Worm (Caenorhabditis elegans): ENCODE measurements around the gene asp-16.

Gene asp-16

ce11 chrV:19073169-19073568 lies 30.8 kb upstream of the asp-16 start:
- TF ChIP-seq flh-1 (GFP tag; optimal IDR thresholded peaks at IDR 0.05) (no peak), lsy-2 (tag; optimal IDR thresholded peaks at IDR 0.05) (no peak), ceh-83 (GFP tag; optimal IDR thresholded peaks at IDR 0.05) (no peak), mls-2 (tag; optimal IDR thresholded peaks at IDR 0.05) (no peak), unc-39 (tag; optimal IDR thresholded peaks at IDR 0.05) (no peak), mep-1 (tag; optimal IDR thresholded peaks at IDR 0.05) (no peak), pha-4 (tag; optimal IDR thresholded peaks at IDR 0.05) (no peak)

DNA sequence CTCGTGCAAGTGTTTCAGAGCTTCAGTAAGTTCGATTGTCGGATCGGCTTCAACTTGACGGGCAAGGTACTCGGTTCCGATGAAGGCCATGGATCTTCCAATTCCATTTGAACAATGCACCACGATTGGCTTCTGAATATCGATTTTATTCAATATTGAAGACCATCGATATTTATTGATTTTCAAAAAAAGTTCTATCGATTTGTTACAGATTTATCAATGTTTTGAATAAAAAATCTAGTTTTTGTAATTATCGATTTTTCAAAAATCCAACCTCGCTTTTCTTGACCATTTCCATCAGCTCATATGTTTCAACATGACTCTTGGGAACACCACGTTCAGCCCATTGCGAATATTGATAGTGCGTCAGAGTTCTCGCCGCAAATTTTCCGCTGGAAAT lies 26.5 kb upstream of the asp-16 start:
- TF ChIP-seq zip-8 (tag; optimal IDR thresholded peaks at IDR 0.05) (no peak), drap-1 (GFP tag; optimal IDR thresholded peaks at IDR 0.05) (no peak), ceh-43 (GFP tag; optimal IDR thresholded peaks at IDR 0.05) (no peak)

- TF ChIP-seq ceh-43 (GFP tag; optimal IDR thresholded peaks at IDR 0.05) (no peak), lin-32 (GFP tag; optimal IDR thresholded peaks at IDR 0.05) (no peak), ztf-11 (tag; optimal IDR thresholded peaks at IDR 0.05) (no peak), pha-4 (tag; optimal IDR thresholded peaks at IDR 0.05) (no peak), unc-39 (tag; optimal IDR thresholded peaks at IDR 0.05) (no peak), tbx-8 (GFP tag; optimal IDR thresholded peaks at IDR 0.05) (no peak), snpc-4 (tag; optimal IDR thresholded peaks at IDR 0.05) (no peak), ces-1 (GFP tag; optimal IDR thresholded peaks at IDR 0.05) (no peak), elt-3 (tag; optimal IDR thresholded peaks at IDR 0.05) (no peak), nhr-2 (tag; optimal IDR thresholded peaks at IDR 0.05) (no peak), M03D4.4 (tag; optimal IDR thresholded peaks at IDR 0.05) (no peak), blmp-1 (tag; optimal IDR thresholded peaks at IDR 0.05) (no peak), mab-5 (tag; optimal IDR thresholded peaks at IDR 0.05) (no peak), lin-13 (tag; optimal IDR thresholded peaks at IDR 0.05) (no peak), nhr-76 (tag; optimal IDR thresholded peaks at IDR 0.05) (no peak), elt-1 (tag; optimal IDR thresholded peaks at IDR 0.05; ENCODE audit: borderline replicate concordance, insufficient read depth) (no peak), sptf-1 (tag; optimal IDR thresholded peaks at IDR 0.05) (no peak), mep-1 (tag; optimal IDR thresholded peaks at IDR 0.05) (no peak), lsy-2 (tag; optimal IDR thresholded peaks at IDR 0.05) (no peak), nhr-12 (tag; optimal IDR thresholded peaks at IDR 0.05) (no peak)
Observed at ce11 chrV:19063326-19063725, 20.9 kb upstream of the asp-16 start.

- TF ChIP-seq elt-1 (tag; optimal IDR thresholded peaks at IDR 0.05; ENCODE audit: borderline replicate concordance, insufficient read depth) (no peak), mep-1 (tag; optimal IDR thresholded peaks at IDR 0.05) (no peak)
Observed at ce11 chrV:19059873-19060272, 17.5 kb upstream of the asp-16 start, which contains the start of gene twk-46. Gene twk-46 (plus strand): TSS chrV:19060173.

- TF ChIP-seq zip-8 (tag; optimal IDR thresholded peaks at IDR 0.05) = no peak
- no peak for TF ChIP-seq hlh-1 (tag; optimal IDR thresholded peaks at IDR 0.05)
- TF ChIP-seq ces-1 (GFP tag; optimal IDR thresholded peaks at IDR 0.05) = peak; percentile 40
- no peak for TF ChIP-seq unc-39 (tag; optimal IDR thresholded peaks at IDR 0.05)
- no peak for TF ChIP-seq nhr-237 (tag; optimal IDR thresholded peaks at IDR 0.05)
- no peak for TF ChIP-seq ham-2 (GFP tag; optimal IDR thresholded peaks at IDR 0.05)
- TF ChIP-seq mab-5 (tag; optimal IDR thresholded peaks at IDR 0.05) = no peak
- no peak for TF ChIP-seq ztf-11 (tag; optimal IDR thresholded peaks at IDR 0.05)
- TF ChIP-seq unc-62 (GFP tag; optimal IDR thresholded peaks at IDR 0.05) = no peak
Observed at ce11 chrV:19058086-19058485, 15.7 kb upstream of the asp-16 start.

DNA sequence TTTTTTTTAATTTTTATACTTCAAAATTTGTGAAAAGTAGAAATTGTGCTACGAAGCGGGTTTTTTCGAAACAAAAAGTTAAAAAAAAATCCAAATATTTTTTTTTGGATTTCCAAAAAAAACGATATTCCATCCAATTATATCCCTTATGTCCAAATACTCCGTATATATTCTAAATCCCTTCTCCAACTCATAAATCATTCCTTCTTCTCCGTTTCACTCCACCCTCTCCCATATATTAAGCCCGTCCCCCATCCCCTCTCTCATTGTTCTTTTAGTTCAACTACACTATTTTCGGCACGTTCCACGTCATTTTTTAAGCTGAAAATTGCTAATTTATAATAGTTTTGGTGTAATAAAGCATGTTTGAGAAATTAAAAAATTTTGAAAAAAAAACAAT lies 15.2 kb upstream of the asp-16 start:
- no peak for TF ChIP-seq lsy-2 (tag; optimal IDR thresholded peaks at IDR 0.05)
- TF ChIP-seq unc-120 (tag; optimal IDR thresholded peaks at IDR 0.05; ENCODE audit: poor library complexity, severe bottlenecking) = no peak
- no peak for TF ChIP-seq zip-8 (tag; optimal IDR thresholded peaks at IDR 0.05)

DNA sequence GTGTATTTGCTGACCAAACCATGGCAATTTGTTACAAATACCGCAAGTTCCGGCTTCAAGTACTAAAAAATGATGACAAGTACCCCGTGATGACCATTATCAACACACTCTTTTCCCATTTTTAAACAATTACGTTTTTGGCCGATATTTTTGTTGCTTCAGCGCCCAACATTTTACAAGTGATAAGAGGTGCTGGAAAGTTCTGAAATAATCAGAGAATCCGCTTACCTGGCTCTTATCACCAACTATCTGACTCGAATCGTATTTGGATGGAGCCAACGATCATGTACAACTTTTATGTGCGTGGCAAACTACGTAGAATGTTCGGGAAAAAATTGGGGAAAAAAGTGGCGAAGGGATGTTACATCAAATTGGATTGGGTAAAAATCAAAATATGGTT lies 10.9 kb upstream of the asp-16 start:
- TF ChIP-seq mls-2 (tag; optimal IDR thresholded peaks at IDR 0.05) (no peak), cnd-1 (tag; optimal IDR thresholded peaks at IDR 0.05) (no peak), mab-5 (tag; optimal IDR thresholded peaks at IDR 0.05) (no peak), zip-8 (tag; optimal IDR thresholded peaks at IDR 0.05) (no peak), mep-1 (tag; optimal IDR thresholded peaks at IDR 0.05) (no peak), drap-1 (GFP tag; optimal IDR thresholded peaks at IDR 0.05) (no peak), lsy-2 (tag; optimal IDR thresholded peaks at IDR 0.05) (no peak), elt-1 (tag; optimal IDR thresholded peaks at IDR 0.05; ENCODE audit: borderline replicate concordance, insufficient read depth) (no peak), elt-3 (tag; optimal IDR thresholded peaks at IDR 0.05) (no peak), unc-120 (tag; optimal IDR thresholded peaks at IDR 0.05; ENCODE audit: poor library complexity, severe bottlenecking) (no peak), blmp-1 (tag; optimal IDR thresholded peaks at IDR 0.05) (no peak), tbx-8 (GFP tag; optimal IDR thresholded peaks at IDR 0.05) (no peak), unc-39 (tag; optimal IDR thresholded peaks at IDR 0.05) (no peak), M03D4.4 (tag; optimal IDR thresholded peaks at IDR 0.05) (no peak), bed-3 (GFP tag; optimal IDR thresholded peaks at IDR 0.05) (no peak), ztf-11 (tag; optimal IDR thresholded peaks at IDR 0.05) (no peak), pha-4 (tag; optimal IDR thresholded peaks at IDR 0.05) (no peak)

All from whole organism, mixed stage, embryonic.